Fruit fly (Drosophila melanogaster) S2 (cell line): ENCODE measurements around the gene HUWE1.
A peak's percentile ranks its signal among the peaks of the same experiment; 100 is the strongest.

Source experiments
- CG8478 ChIP-seq: fragments of >200 bp; optimal IDR thresholded peaks from 2 replicates; lab custom pipeline; 2018
- CTCF ChIP-seq, 2 experiments: fragments of >200 bp; optimal IDR thresholded peaks; 2 replicates each; lab custom pipeline; 2018

Gene HUWE1

DNA sequence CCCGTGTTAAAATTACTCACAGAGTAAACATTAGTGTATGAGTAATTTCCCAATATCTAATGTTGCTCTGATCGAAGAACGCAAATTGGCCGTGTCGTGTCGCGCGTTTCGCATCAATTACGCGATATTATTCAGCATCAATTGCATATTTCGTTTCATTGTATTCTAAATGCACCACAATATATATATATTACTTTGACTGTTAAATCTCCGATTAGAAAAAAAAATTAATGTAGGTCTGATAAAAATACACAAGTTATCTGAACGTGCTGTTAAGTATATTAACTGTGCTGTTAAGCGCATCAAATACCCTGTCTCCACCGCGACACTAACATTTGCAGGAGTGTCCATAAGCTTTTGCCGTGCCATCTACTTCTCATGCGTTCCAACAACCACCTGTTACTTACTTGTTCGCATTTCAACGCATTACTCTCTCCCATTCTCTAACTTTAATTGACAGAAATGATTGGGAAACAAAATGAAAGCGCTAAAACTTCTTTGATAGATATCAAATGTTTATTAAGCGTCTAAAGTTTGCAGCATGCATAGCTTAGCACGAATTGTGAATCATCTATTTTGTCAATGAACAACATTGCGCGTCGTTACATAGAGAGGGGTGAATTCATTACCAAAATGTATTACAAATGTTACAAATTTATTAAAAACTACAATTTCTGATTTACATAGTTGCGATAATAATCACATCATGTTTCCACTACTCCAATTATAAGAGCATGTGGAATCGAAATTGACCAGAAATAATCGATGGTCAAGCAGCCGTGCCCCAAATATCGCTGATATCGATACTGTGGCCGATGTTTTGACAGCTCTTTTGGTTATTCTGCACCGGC is 48.2 kb downstream of the HUWE1 start, which contains the start of the genes Graf and mRpL3:
Gene Graf (minus strand): TSS at position 287 of the 851 bp plus-strand sequence.
Gene mRpL3 (plus strand): TSS at position 802 of the 851 bp plus-strand sequence.
- TF ChIP-seq CTCF (optimal IDR thresholded peaks at IDR 0.05; lab: Kevin White, UChicago) (peak in 1 of 2 experiments; percentile 21), CG8478 (lab: Kevin White, UChicago) (no peak)

DNA sequence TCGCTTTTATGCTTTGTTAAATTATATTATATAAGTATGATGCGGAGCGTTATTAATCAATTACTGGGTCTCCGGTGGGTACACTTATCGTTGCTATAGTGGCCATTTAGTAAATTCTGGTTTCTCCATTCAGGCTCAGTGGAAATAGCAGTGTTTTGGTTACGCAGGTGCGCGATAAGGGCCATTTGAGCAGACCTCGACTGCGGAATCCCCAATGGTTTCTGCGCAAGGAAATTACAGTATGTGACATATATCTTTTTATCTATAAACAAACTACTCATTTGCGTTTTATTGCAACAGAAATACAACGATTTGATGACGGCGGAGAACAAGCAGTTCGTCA is 48.8 kb downstream of the HUWE1 start:
- no peak for TF ChIP-seq CG8478 (lab: Kevin White, UChicago)
- TF ChIP-seq CTCF (optimal IDR thresholded peaks at IDR 0.05; lab: Kevin White, UChicago): no peak

DNA sequence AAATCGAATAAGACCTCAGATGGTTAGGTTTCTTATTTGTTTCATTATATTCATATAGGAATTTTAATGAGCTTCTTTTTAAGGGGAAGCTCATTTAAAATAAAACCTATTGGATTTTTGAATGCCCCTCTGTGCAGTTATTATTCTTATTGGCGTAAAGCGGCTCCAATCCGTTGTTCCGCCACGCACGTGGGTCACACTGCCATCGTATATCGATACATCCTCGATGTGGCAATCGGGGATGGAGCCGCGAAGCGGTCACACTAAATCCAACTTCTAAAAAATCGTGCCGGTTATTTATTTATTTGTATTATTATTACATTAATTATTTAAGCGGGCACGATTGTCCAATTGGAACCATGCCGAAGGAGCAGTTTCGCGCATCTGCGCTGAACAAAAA is 50.3 kb downstream of the HUWE1 start, which contains the start of gene Polr3A:
Gene Polr3A (plus strand): TSS at position 234 of the 400 bp plus-strand sequence.
- TF ChIP-seq CTCF (optimal IDR thresholded peaks at IDR 0.05; lab: Kevin White, UChicago): no peak

DNA sequence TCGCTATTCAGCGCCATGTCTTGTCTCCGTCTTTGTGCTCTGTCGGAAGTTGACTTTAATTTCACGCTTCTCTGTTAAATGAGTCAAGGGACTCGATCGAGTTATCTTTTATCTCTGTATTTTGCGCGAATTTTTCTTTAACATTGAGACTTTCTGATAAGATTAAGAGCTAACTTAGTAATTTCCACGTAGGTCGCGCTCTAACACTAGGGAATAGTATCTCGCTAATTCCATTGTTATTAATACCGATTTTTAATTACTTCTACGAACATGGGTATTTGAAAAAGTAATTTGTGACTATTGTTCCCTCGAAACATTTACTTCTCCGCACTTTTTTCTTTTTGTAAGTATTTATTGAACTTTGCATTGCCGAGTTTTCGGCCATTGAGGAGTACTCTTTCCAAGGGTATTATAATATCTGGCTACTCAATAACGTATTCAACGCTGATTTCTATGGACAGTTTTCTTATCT is 54.0 kb downstream of the HUWE1 start, which contains the start of gene CG8952:
Gene CG8952 (minus strand): TSS at position 51 of the 472 bp plus-strand sequence.
- TF ChIP-seq CG8478 (lab: Kevin White, UChicago) (no peak), CTCF (optimal IDR thresholded peaks at IDR 0.05; lab: Kevin White, UChicago) (no peak)

DNA sequence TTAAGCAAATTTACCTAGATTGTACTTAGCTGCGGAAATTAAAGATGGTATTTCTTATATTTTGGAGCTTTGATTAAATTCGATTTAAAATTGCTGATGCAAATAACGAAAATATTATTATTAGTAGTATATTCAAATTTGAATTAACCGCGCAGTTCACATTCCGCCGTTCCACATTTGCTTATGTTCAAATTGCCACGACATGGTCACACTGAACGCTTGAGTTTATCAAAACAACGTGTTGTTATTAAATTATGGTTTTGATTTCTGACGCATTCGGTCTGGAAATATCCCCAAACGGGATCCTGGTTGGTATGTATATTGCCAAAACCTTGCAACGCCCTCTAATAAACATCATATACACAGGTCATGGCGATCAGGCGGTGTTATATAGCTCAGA is 57.0 kb downstream of the HUWE1 start, which contains the start of gene CG33172:
Gene CG33172 (plus strand): TSS at position 208 of the 400 bp plus-strand sequence.
- TF ChIP-seq CTCF (optimal IDR thresholded peaks at IDR 0.05; lab: Kevin White, UChicago): no peak
- no peak for TF ChIP-seq CG8478 (lab: Kevin White, UChicago)

DNA sequence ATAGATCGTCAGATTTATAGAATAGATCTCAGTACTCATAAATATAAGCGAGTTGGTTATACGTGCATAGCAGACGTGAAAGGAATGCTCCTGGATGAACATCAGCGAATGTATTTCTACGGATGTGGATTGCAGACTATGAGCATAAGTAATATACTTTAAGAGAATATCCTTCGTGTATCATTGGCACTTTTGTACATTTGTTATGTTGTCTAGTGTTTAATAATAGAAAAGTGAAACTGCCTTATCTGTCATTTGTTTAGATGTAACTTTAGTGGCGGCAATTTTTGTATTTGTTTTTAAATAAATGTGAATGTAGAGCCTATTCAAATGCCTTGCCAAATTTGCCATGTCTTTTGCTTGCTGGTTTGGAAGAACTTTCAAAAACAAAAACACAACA is 60.2 kb downstream of the HUWE1 start, which contains the start of gene CG43672:
Gene CG43672 (plus strand): TSS at position 301 of the 400 bp plus-strand sequence.
- TF ChIP-seq CG8478 (lab: Kevin White, UChicago): no peak

DNA sequence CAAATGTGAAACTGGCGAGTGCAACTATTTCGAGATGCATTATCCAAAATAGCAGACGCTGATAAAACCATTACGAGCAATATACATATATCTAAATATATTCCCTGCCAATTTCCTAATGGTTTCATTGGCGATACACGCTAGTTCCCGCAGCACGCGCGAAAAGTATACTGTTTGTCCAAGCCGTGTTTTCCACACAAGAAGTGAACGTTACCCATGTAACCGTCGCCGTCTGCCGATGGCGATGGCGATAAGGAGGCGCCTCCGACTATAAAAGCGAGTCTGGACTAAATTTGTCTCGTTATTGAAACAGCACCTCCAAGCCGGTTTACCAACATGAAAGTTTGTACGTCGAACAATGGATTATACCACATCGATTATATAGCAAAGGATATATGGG is 66.4 kb downstream of the HUWE1 start, which contains the start of gene CG43673:
Gene CG43673 (plus strand): TSS at position 301 of the 400 bp plus-strand sequence.
- TF ChIP-seq CG8478 (lab: Kevin White, UChicago) (no peak), CTCF (optimal IDR thresholded peaks at IDR 0.05; lab: Kevin White, UChicago) (no peak)
